Worm (Caenorhabditis elegans): ENCODE data around the gene F43C1.5.

F43C1.5 gene

DNA sequence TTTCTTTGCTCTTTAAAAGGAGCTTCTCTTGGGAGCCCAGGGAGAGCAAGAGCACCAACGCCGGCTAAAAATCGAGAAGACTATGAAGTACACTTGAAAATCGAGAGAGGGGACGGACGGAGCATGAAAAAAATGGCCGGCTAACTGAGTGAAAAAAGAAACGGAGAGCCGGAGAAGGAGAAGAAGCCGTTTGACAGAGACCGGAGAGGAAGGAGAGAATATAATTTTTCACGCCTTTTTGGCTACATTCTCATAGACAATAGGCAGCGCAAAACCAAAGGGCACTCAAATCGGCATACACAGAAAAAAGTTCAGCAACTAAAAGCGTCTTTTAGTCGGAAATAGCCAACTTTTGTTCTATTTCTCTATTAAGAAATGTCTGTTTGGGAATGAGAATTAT lies 7.4 kb upstream of the F43C1.5 start:
- TF ChIP-seq unc-39 (tag; optimal IDR thresholded peaks at IDR 0.05) (no peak), nfya-1 (tag; optimal IDR thresholded peaks at IDR 0.05; ENCODE audit: insufficient read depth) (peak; percentile 30)

DNA sequence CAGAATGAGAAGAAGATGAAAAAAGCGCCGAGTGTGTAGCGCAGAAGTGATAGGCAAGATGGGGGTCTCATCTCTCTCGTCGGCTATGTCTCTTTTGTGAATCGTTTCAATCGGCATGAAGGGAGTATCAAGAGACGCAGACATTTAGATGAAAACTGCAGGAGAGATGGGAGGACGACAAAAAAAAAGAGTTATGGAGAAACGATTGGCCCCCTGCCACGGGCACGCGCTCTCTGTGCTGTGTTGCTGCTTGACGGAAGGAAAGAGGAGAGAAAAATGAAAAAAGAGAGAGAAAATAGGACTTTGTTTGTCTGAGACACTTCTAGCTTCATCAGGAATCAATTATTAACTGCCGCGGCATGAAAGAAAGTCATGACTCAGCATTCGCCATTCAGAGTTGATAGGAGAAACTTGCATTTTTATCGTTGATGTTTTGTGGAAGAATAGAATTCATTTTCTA lies 5.2 kb upstream of the F43C1.5 start:
- peak; percentile 41 for TF ChIP-seq fkh-2 (tag; optimal IDR thresholded peaks at IDR 0.05)
- no peak for TF ChIP-seq nhr-237 (tag; optimal IDR thresholded peaks at IDR 0.05)
- no peak for TF ChIP-seq elt-3 (tag; optimal IDR thresholded peaks at IDR 0.05)
- TF ChIP-seq fkh-10 (GFP tag; optimal IDR thresholded peaks at IDR 0.05): no peak
- peak; percentile 11 for TF ChIP-seq snpc-4 (tag; optimal IDR thresholded peaks at IDR 0.05)
- TF ChIP-seq elt-1 (tag; optimal IDR thresholded peaks at IDR 0.05): peak; percentile 48
- peak; percentile 56 for TF ChIP-seq zag-1 (tag; optimal IDR thresholded peaks at IDR 0.05)
- TF ChIP-seq ztf-4 (tag; optimal IDR thresholded peaks at IDR 0.05): no peak
- peak; percentile 81 for TF ChIP-seq pha-4 (tag; optimal IDR thresholded peaks at IDR 0.05)
- TF ChIP-seq mdl-1 (tag; optimal IDR thresholded peaks at IDR 0.05): peak; percentile 81
- peak; percentile 35 for TF ChIP-seq R02D3.7 (tag; optimal IDR thresholded peaks at IDR 0.05)
- peak; percentile 86 for TF ChIP-seq elt-2 (tag; optimal IDR thresholded peaks at IDR 0.05)
- peak; percentile 95 for TF ChIP-seq egl-5 (tag; optimal IDR thresholded peaks at IDR 0.05)
- TF ChIP-seq skn-1 (tag; optimal IDR thresholded peaks at IDR 0.05): peak; percentile 74
- no peak for TF ChIP-seq nhr-77 (tag; optimal IDR thresholded peaks at IDR 0.05)
- TF ChIP-seq lin-15B (tag; optimal IDR thresholded peaks at IDR 0.05): peak; percentile 58
- TF ChIP-seq jun-1 (tag; optimal IDR thresholded peaks at IDR 0.05): peak; percentile 93
- no peak for TF ChIP-seq ztf-11 (tag; optimal IDR thresholded peaks at IDR 0.05)
- no peak for TF ChIP-seq nhr-76 (tag; optimal IDR thresholded peaks at IDR 0.05)
- TF ChIP-seq tbx-2 (tag; optimal IDR thresholded peaks at IDR 0.05): peak; percentile 71
- TF ChIP-seq nhr-12 (tag; optimal IDR thresholded peaks at IDR 0.05): no peak
- peak; percentile 38 for TF ChIP-seq sea-2 (GFP tag; optimal IDR thresholded peaks at IDR 0.05)
- no peak for TF ChIP-seq ceh-16 (tag; optimal IDR thresholded peaks at IDR 0.05)
- peak; percentile 14 for TF ChIP-seq unc-39 (tag; optimal IDR thresholded peaks at IDR 0.05)
- TF ChIP-seq lsy-12 (tag; optimal IDR thresholded peaks at IDR 0.05): peak; percentile 2
- TF ChIP-seq mml-1 (tag; optimal IDR thresholded peaks at IDR 0.05): no peak
- no peak for TF ChIP-seq ama-1 (optimal IDR thresholded peaks at IDR 0.05)
- no peak for TF ChIP-seq daf-12 (tag; optimal IDR thresholded peaks at IDR 0.05)
- TF ChIP-seq nhr-23 (tag; optimal IDR thresholded peaks at IDR 0.05): peak; percentile 26
- peak; percentile 51 for TF ChIP-seq nhr-43 (tag; optimal IDR thresholded peaks at IDR 0.05; ENCODE audit: poor library complexity, severe bottlenecking)
- TF ChIP-seq egl-27 (tag; optimal IDR thresholded peaks at IDR 0.05): peak; percentile 76
- peak; percentile 88 for TF ChIP-seq nhr-11 (tag; optimal IDR thresholded peaks at IDR 0.05)
- peak; percentile 28 for TF ChIP-seq ceh-82 (tag; optimal IDR thresholded peaks at IDR 0.05)
- TF ChIP-seq fos-1 (tag; optimal IDR thresholded peaks at IDR 0.05): peak; percentile 45
- peak; percentile 49 for TF ChIP-seq unc-62 (GFP tag; optimal IDR thresholded peaks at IDR 0.05)
- peak; percentile 95 for TF ChIP-seq nfya-1 (tag; optimal IDR thresholded peaks at IDR 0.05; ENCODE audit: insufficient read depth)
- TF ChIP-seq ceh-28 (tag; optimal IDR thresholded peaks at IDR 0.05): peak; percentile 27
- peak; percentile 62 for TF ChIP-seq pqm-1 (tag; optimal IDR thresholded peaks at IDR 0.05)
- no peak for TF ChIP-seq ZK546.5 (tag; optimal IDR thresholded peaks at IDR 0.05)
- no peak for TF ChIP-seq nhr-28 (tag; optimal IDR thresholded peaks at IDR 0.05)
- peak; percentile 92 for TF ChIP-seq hmg-11 (tag; optimal IDR thresholded peaks at IDR 0.05)
- TF ChIP-seq lin-39 (tag; optimal IDR thresholded peaks at IDR 0.05): peak; percentile 95
- no peak for TF ChIP-seq nhr-67 (tag; optimal IDR thresholded peaks at IDR 0.05)
- TF ChIP-seq eor-1 (tag; optimal IDR thresholded peaks at IDR 0.05): no peak
- no peak for TF ChIP-seq aly-2 (tag; optimal IDR thresholded peaks at IDR 0.05)
- TF ChIP-seq nhr-25 (tag; optimal IDR thresholded peaks at IDR 0.05): peak; percentile 20
- no peak for TF ChIP-seq ceh-9 (tag; optimal IDR thresholded peaks at IDR 0.05)

Data from whole organism, L3 larva.